Fruit fly (Drosophila melanogaster) whole organism, embryonic: Measurements from ENCODE around the gene Trm7-32.

Experiments
- Atf6 ChIP-seq: fragments of 200-800 bp; sonication (Bioruptor generic); IDR thresholded peaks from 2 replicates; pipeline ENCODE4 v1.3.6; 2022; ENCODE audit warnings: missing biosample characterization, missing genetic modification characterization
- B-H2 ChIP-seq: fragments of 200-800 bp; sonication (Bioruptor generic); optimal IDR thresholded peaks from 2 replicates; lab custom pipeline; 2018; ENCODE audit warnings: missing biosample characterization, mild to moderate bottlenecking, missing genetic modification characterization
- CG10147 ChIP-seq: fragments of 200-800 bp; sonication (Bioruptor generic); optimal IDR thresholded peaks from 2 replicates; lab custom pipeline; 2019; ENCODE audit warnings: missing biosample characterization, mild to moderate bottlenecking, missing genetic modification characterization, moderate library complexity
- CG11247 ChIP-seq: fragments of 200-800 bp; sonication (Bioruptor generic); IDR thresholded peaks from 2 replicates; pipeline ENCODE4 v1.3.6; 2022; ENCODE audit warnings: missing biosample characterization, missing genetic modification characterization
- CG12071 ChIP-seq: fragments of 200-800 bp; sonication (Bioruptor generic); optimal IDR thresholded peaks from 3 replicates; lab custom pipeline; 2018; ENCODE audit warnings: missing biosample characterization, mild to moderate bottlenecking, missing genetic modification characterization
- CG17802 ChIP-seq: fragments of 200-800 bp; sonication (Bioruptor generic); optimal IDR thresholded peaks from 2 replicates; lab custom pipeline; 2018; ENCODE audit warnings: missing biosample characterization, mild to moderate bottlenecking, missing genetic modification characterization, moderate library complexity
- CG2199 ChIP-seq: fragments of 200-800 bp; sonication (Bioruptor generic); IDR thresholded peaks from 3 replicates; pipeline ENCODE4 v1.3.6; 2022; ENCODE audit warnings: missing biosample characterization, missing genetic modification characterization
- CG34422 ChIP-seq: fragments of 200-800 bp; sonication (Bioruptor generic); IDR thresholded peaks from 3 replicates; pipeline ENCODE4 v1.3.6; 2022; ENCODE audit warnings: missing biosample characterization, missing genetic modification characterization
- CG4424 ChIP-seq: fragments of 200-800 bp; sonication (Bioruptor generic); optimal IDR thresholded peaks from 3 replicates; lab custom pipeline; 2016; ENCODE audit warnings: missing biosample characterization, missing genetic modification characterization
- CG4730 ChIP-seq: fragments of 200-800 bp; sonication (Bioruptor generic); IDR thresholded peaks from 2 replicates; pipeline ENCODE4 v1.3.6; 2022; ENCODE audit warnings: missing biosample characterization, missing genetic modification characterization
- CG4820 ChIP-seq: fragments of 200-800 bp; sonication (Bioruptor generic); optimal IDR thresholded peaks from 3 replicates; lab custom pipeline; 2016; ENCODE audit warnings: missing biosample characterization, missing genetic modification characterization
- CG5180 ChIP-seq: fragments of 200-800 bp; sonication (Bioruptor generic); optimal IDR thresholded peaks from 3 replicates; lab custom pipeline; 2017; ENCODE audit warnings: missing biosample characterization, missing genetic modification characterization, mild to moderate bottlenecking, moderate library complexity, missing genetic modification reagents
- CG7786 ChIP-seq: fragments of 200-800 bp; sonication (Bioruptor generic); optimal IDR thresholded peaks from 2 replicates; lab custom pipeline; 2016; ENCODE audit warnings: missing biosample characterization, missing genetic modification characterization
- CG7928 ChIP-seq: fragments of 200-800 bp; sonication (Bioruptor generic); optimal IDR thresholded peaks from 2 replicates; lab custom pipeline; 2017; ENCODE audit warnings: missing biosample characterization, mild to moderate bottlenecking, missing genetic modification characterization
- CG8281 ChIP-seq: fragments of 200-800 bp; sonication (Bioruptor generic); optimal IDR thresholded peaks from 2 replicates; lab custom pipeline; 2018; ENCODE audit warnings: missing biosample characterization, mild to moderate bottlenecking, missing genetic modification characterization, moderate library complexity
- CG8359 ChIP-seq: fragments of 200-800 bp; sonication (Bioruptor generic); optimal IDR thresholded peaks from 2 replicates; lab custom pipeline; 2017; ENCODE audit warnings: missing biosample characterization, mild to moderate bottlenecking, missing genetic modification characterization, borderline replicate concordance
- CG8478 ChIP-seq: fragments of >200 bp; optimal IDR thresholded peaks from 2 replicates; lab custom pipeline; 2018
- CG9215 ChIP-seq: fragments of 200-800 bp; sonication (Bioruptor generic); IDR thresholded peaks from 2 replicates; pipeline ENCODE4 v1.3.6; 2022; ENCODE audit warnings: missing biosample characterization, missing genetic modification characterization
- CG9437 ChIP-seq: fragments of 200-800 bp; sonication (Bioruptor generic); optimal IDR thresholded peaks from 2 replicates; lab custom pipeline; 2018; ENCODE audit warnings: missing biosample characterization, mild to moderate bottlenecking, missing genetic modification characterization
- CG9609 ChIP-seq: fragments of 200-800 bp; sonication (Bioruptor generic); optimal IDR thresholded peaks from 3 replicates; lab custom pipeline; 2016; ENCODE audit warnings: missing biosample characterization, missing genetic modification characterization
- Camta ChIP-seq: fragments of 200-800 bp; sonication (Bioruptor generic); optimal IDR thresholded peaks from 2 replicates; lab custom pipeline; 2016; ENCODE audit warnings: missing biosample characterization, missing genetic modification characterization
- D ChIP-seq, 2 experiments: fragments of 200-800 bp in 1 of 2; fragments of >200 bp in 1 of 2; sonication (Bioruptor generic) in 1 of 2; optimal IDR thresholded peaks; 2 replicates in 1 of 2; 3 replicates in 1 of 2; lab custom pipeline; 2017; ENCODE audit warnings: mild to moderate bottlenecking in 1 of 2, missing biosample characterization in 1 of 2, missing genetic modification characterization in 1 of 2, missing genetic modification reagents in 1 of 2
- Dbx ChIP-seq: fragments of 200-800 bp; sonication (Bioruptor generic); IDR thresholded peaks from 3 replicates; pipeline ENCODE4 v1.3.6; 2022; ENCODE audit warnings: missing biosample characterization, missing genetic modification characterization
- Ets65A ChIP-seq: fragments of 200-800 bp; sonication (Bioruptor generic); peaks from one replicate; lab custom pipeline; 2016; ENCODE audit warnings: missing biosample characterization, missing genetic modification characterization
- Gsc ChIP-seq: fragments of 200-800 bp; sonication (Bioruptor generic); IDR thresholded peaks from 2 replicates; pipeline ENCODE4 v1.3.6; 2022; ENCODE audit warnings: missing biosample characterization, missing genetic modification characterization
- Hand ChIP-seq: fragments of 200-800 bp; sonication (Bioruptor generic); optimal IDR thresholded peaks from 2 replicates; lab custom pipeline; 2017; ENCODE audit warnings: mild to moderate bottlenecking, missing biosample characterization, missing genetic modification reagents, missing genetic modification characterization
- Jarid2 ChIP-seq: fragments of 200-800 bp; sonication (Bioruptor generic); optimal IDR thresholded peaks from 3 replicates; lab custom pipeline; 2017; ENCODE audit warnings: mild to moderate bottlenecking, missing biosample characterization, missing genetic modification reagents, missing genetic modification characterization
- Nf-YC ChIP-seq: fragments of 200-800 bp; optimal IDR thresholded peaks from 3 replicates; lab custom pipeline; 2019; ENCODE audit warnings: missing biosample characterization, mild to moderate bottlenecking, missing genetic modification characterization, moderate library complexity
- Pdp1 ChIP-seq, 2 experiments: fragments of 200-800 bp; sonication (Bioruptor generic); optimal IDR thresholded peaks; 3 replicates each; lab custom pipeline; 2016; ENCODE audit warnings: missing biosample characterization in 2 of 2, missing genetic modification characterization in 2 of 2, mild to moderate bottlenecking in 1 of 2, moderate library complexity in 1 of 2
- Trl ChIP-seq, 3 experiments: fragments of >200 bp in 2 of 3; fragments of 200-800 bp in 1 of 3; sonication (Bioruptor generic) in 1 of 3; optimal IDR thresholded peaks; 2 replicates in 1 of 3; 3 replicates in 2 of 3; lab custom pipeline; 2016 to 2017; ENCODE audit warnings: missing biosample characterization in 1 of 3, missing genetic modification characterization in 1 of 3
- bsh ChIP-seq, 2 experiments: fragments of 200-800 bp; sonication (Bioruptor generic); optimal IDR thresholded peaks; 2 replicates each; lab custom pipeline; 2017 to 2018; ENCODE audit warnings: mild to moderate bottlenecking in 2 of 2, missing biosample characterization in 2 of 2, missing genetic modification characterization in 2 of 2, moderate library complexity in 1 of 2
- dm ChIP-seq: fragments of 200-800 bp; sonication (Bioruptor generic); optimal IDR thresholded peaks from 3 replicates; lab custom pipeline; 2016; ENCODE audit warnings: missing biosample characterization, missing genetic modification characterization
- emc ChIP-seq: fragments of 200-800 bp; sonication (Bioruptor generic); optimal IDR thresholded peaks from 2 replicates; lab custom pipeline; 2016; ENCODE audit warnings: missing biosample characterization, missing genetic modification characterization
- ems ChIP-seq: fragments of 200-800 bp; sonication (Bioruptor generic); optimal IDR thresholded peaks from 3 replicates; lab custom pipeline; 2016; ENCODE audit warnings: missing biosample characterization, missing genetic modification characterization
- fd96Cb ChIP-seq: fragments of 200-800 bp; sonication (Bioruptor generic); optimal IDR thresholded peaks from 2 replicates; lab custom pipeline; 2018; ENCODE audit warnings: missing biosample characterization, mild to moderate bottlenecking, missing genetic modification characterization, moderate library complexity
- inv ChIP-seq: fragments of 200-800 bp; sonication (Bioruptor generic); IDR thresholded peaks from 2 replicates; pipeline ENCODE4 v1.3.6; 2022; ENCODE audit warnings: missing biosample characterization, missing genetic modification characterization; ENCODE audit not compliant: partially characterized antibody
- kay ChIP-seq: fragments of 200-800 bp; sonication (Bioruptor generic); optimal IDR thresholded peaks from 2 replicates; lab custom pipeline; 2016; ENCODE audit warnings: missing biosample characterization, missing genetic modification characterization
- lilli ChIP-seq: fragments of 200-800 bp; sonication (Bioruptor generic); optimal IDR thresholded peaks from 3 replicates; lab custom pipeline; 2016; ENCODE audit warnings: missing biosample characterization, missing genetic modification characterization
- lola ChIP-seq, 3 experiments: fragments of >200 bp in 2 of 3; fragments of 200-800 bp in 1 of 3; sonication (Bioruptor generic) in 1 of 3; optimal IDR thresholded peaks; 2 replicates each; lab custom pipeline; 2017 to 2019; ENCODE audit warnings: missing biosample characterization in 3 of 3, missing genetic modification characterization in 3 of 3, mild to moderate bottlenecking in 1 of 3, moderate library complexity in 1 of 3
- pros ChIP-seq: fragments of 200-800 bp; sonication (Bioruptor generic); optimal IDR thresholded peaks from 3 replicates; lab custom pipeline; 2019; ENCODE audit warnings: missing biosample characterization, mild to moderate bottlenecking, missing genetic modification characterization, moderate library complexity
- seq ChIP-seq: fragments of 200-800 bp; sonication (Bioruptor generic); IDR thresholded peaks from 2 replicates; pipeline ENCODE4 v1.3.6; 2022; ENCODE audit warnings: missing biosample characterization, missing genetic modification characterization
- sr ChIP-seq: fragments of 200-800 bp; sonication (Bioruptor generic); IDR thresholded peaks from 3 replicates; pipeline ENCODE4 v1.3.6; 2022; ENCODE audit warnings: missing biosample characterization, missing genetic modification characterization
- tll ChIP-seq, 2 experiments: fragments of 200-800 bp in 1 of 2; fragments of >200 bp in 1 of 2; sonication (Bioruptor generic) in 1 of 2; optimal IDR thresholded peaks; 2 replicates each; lab custom pipeline; 2017 to 2019; ENCODE audit warnings: missing biosample characterization in 2 of 2, missing genetic modification characterization in 2 of 2, mild to moderate bottlenecking in 1 of 2, moderate library complexity in 1 of 2
- unpg ChIP-seq: fragments of 200-800 bp; sonication (Bioruptor generic); optimal IDR thresholded peaks from 3 replicates; lab custom pipeline; 2018; ENCODE audit warnings: missing biosample characterization, mild to moderate bottlenecking, missing genetic modification characterization, moderate library complexity
- wdn ChIP-seq: fragments of 200-800 bp; sonication (Bioruptor generic); IDR thresholded peaks from 2 replicates; pipeline ENCODE4 v1.3.6; 2022; ENCODE audit warnings: missing biosample characterization, missing genetic modification characterization
- yki ChIP-seq: fragments of >200 bp; optimal IDR thresholded peaks from 3 replicates; lab custom pipeline; 2018
- zen2 ChIP-seq: fragments of 200-800 bp; sonication (Bioruptor generic); IDR thresholded peaks from 3 replicates; pipeline ENCODE4 v1.3.6; 2022; ENCODE audit warnings: missing biosample characterization, missing genetic modification characterization; ENCODE audit not compliant: partially characterized antibody

Gene Trm7-32

dm6 chr3R:17078961-17079858 lies 38.7 kb downstream of the Trm7-32 start (continued):
- TF ChIP-seq CG34422 = peak; percentile 57; the same call in 1 of the 3 replicates
- no peak for TF ChIP-seq CG9215 (GFP tag; lab: Robert Waterston, UW)
- TF ChIP-seq CG2199 (GFP tag; lab: Robert Waterston, UW) = 0 out of 3 replicates have a peak, but pooled peaks have one; percentile 59
- peak in 1 of 3 experiments; percentile 18 for TF ChIP-seq lola (GFP tag; optimal IDR thresholded peaks at IDR 0.05; lab: Kevin White, UChicago)
- no peak for TF ChIP-seq CG7928 (GFP tag; lab: Kevin White, UChicago)
- TF ChIP-seq CG9437 = no peak
- no peak for TF ChIP-seq inv
- no peak for TF ChIP-seq sr
- peak; percentile 15 for TF ChIP-seq pros (GFP tag; lab: Kevin White, UChicago)
- TF ChIP-seq Hand (GFP tag; lab: Kevin White, UChicago) = no peak
- peak; percentile 23 for TF ChIP-seq unpg
- no peak for TF ChIP-seq lilli
- peak; percentile 3 for TF ChIP-seq ems (GFP tag; lab: Kevin White, UChicago)
- TF ChIP-seq CG8359 (GFP tag; lab: Kevin White, UChicago) = peak; percentile 34
- no peak for TF ChIP-seq yki
- peak; percentile 24; the same call in 1 of the 3 replicates for TF ChIP-seq Dbx (GFP tag; lab: Robert Waterston, UW)
- no peak for TF ChIP-seq B-H2 (GFP tag; lab: Kevin White, UChicago)
- TF ChIP-seq Trl (optimal IDR thresholded peaks at IDR 0.05; lab: Kevin White, UChicago) = peak in 1 of 2 experiments; percentile 14
- TF ChIP-seq Trl (GFP tag; optimal IDR thresholded peaks at IDR 0.05; lab: Kevin White, UChicago) = no peak
- peak in 1 of 2 experiments; percentile 37 for TF ChIP-seq bsh (GFP tag; optimal IDR thresholded peaks at IDR 0.05; lab: Kevin White, UChicago)
- TF ChIP-seq CG7786 (GFP tag; lab: Kevin White, UChicago) = no peak
- peak; percentile 51 for TF ChIP-seq CG5180 (GFP tag; lab: Kevin White, UChicago)
- TF ChIP-seq CG17802 (tag; lab: Kevin White, UChicago) = no peak

DNA sequence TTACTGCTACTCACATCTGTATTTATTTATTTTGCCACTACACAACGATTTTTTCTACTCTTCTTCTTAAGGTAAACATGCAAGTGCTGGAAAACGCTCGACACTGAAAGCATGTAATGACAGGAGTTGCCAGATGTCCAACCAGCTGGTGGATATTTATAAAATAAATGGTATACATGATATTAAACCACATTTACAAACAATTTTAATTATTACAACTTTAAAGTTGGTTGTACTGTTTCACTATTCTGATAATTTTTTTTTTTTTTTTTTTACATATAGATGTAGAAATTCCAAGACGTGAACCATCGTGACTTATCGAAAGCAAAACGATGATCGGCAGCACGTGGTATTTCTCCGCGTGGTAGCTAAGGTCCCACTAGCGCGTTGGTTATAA lies 39.4 kb downstream of the Trm7-32 start, which contains the start of the genes Keap1 and kuk:
Gene Keap1, minus strand, starts transcription at position 87 of the 397 bp plus-strand sequence.
Gene kuk, plus strand, starts transcription at position 386 of the 397 bp plus-strand sequence.
- TF ChIP-seq Camta (peak; percentile 65), CG9609 (peak; percentile 53), wdn (GFP tag; lab: Robert Waterston, UW) (no peak), zen2 (GFP tag; lab: Robert Waterston, UW) (no peak; the same call in 2 of the 3 replicates), Jarid2 (peak; percentile 16), tll (GFP tag; optimal IDR thresholded peaks at IDR 0.05; lab: Kevin White, UChicago) (no peak), Nf-YC (peak; percentile 28), CG12071 (GFP tag; lab: Kevin White, UChicago) (peak; percentile 28), CG8281 (tag; lab: Kevin White, UChicago) (no peak), Ets65A (GFP tag; lab: Kevin White, UChicago) (peak; percentile 96), seq (0 out of 2 replicates have a peak, but pooled peaks have one; percentile 0), CG4820 (GFP tag; lab: Kevin White, UChicago) (peak; percentile 32), fd96Cb (tag; lab: Kevin White, UChicago) (no peak), Atf6 (GFP tag; lab: Robert Waterston, UW) (no peak), D (optimal IDR thresholded peaks at IDR 0.05; lab: Kevin White, UChicago) (no peak), D (GFP tag; optimal IDR thresholded peaks at IDR 0.05; lab: Kevin White, UChicago) (no peak), kay (no peak), dm (GFP tag; lab: Kevin White, UChicago) (peak; percentile 86), CG10147 (GFP tag; lab: Kevin White, UChicago) (no peak), Pdp1 (GFP tag; optimal IDR thresholded peaks at IDR 0.05; lab: Kevin White, UChicago) (peak; percentile 58 to 82), CG8478 (lab: Kevin White, UChicago) (no peak), CG11247 (peak; percentile 61), CG4424 (peak; percentile 30), unpg (peak; percentile 26), emc (peak; percentile 62), CG4730 (GFP tag; lab: Robert Waterston, UW) (no peak), Gsc (no peak)
